Fruit fly (Drosophila melanogaster) whole organism, adult: ENCODE results near the gene CG6168.
A peak's percentile ranks its signal among the peaks of the same experiment; 100 is the strongest.

Experiments
- CG11617 ChIP-seq: fragments of 200-800 bp; sonication (Bioruptor generic); optimal IDR thresholded peaks from 2 replicates; lab custom pipeline; 2017; ENCODE audit warnings: mild to moderate bottlenecking, missing biosample characterization, missing genetic modification reagents, missing genetic modification characterization
- CG12768 ChIP-seq: fragments of 200-800 bp; sonication (Bioruptor generic); optimal IDR thresholded peaks from 2 replicates; lab custom pipeline; 2017; ENCODE audit warnings: missing biosample characterization, missing genetic modification characterization, mild to moderate bottlenecking, moderate library complexity, missing genetic modification reagents
- CG14711 ChIP-seq: fragments of 200-800 bp; sonication (Bioruptor generic); optimal IDR thresholded peaks from 2 replicates; lab custom pipeline; 2018; ENCODE audit warnings: missing biosample characterization, mild to moderate bottlenecking, missing genetic modification characterization, moderate library complexity
- CG1620 ChIP-seq: fragments of 200-800 bp; sonication (Bioruptor generic); optimal IDR thresholded peaks from 2 replicates; lab custom pipeline; 2016; ENCODE audit warnings: missing biosample characterization, missing genetic modification characterization
- CG33017 ChIP-seq: fragments of 200-800 bp; sonication (Bioruptor generic); optimal IDR thresholded peaks from 2 replicates; lab custom pipeline; 2018; ENCODE audit warnings: missing biosample characterization, mild to moderate bottlenecking, missing genetic modification characterization, moderate library complexity
- CG5204 ChIP-seq: fragments of 200-800 bp; sonication (Bioruptor generic); optimal IDR thresholded peaks from 2 replicates; lab custom pipeline; 2016; ENCODE audit warnings: missing biosample characterization, missing genetic modification characterization
- CG7045 ChIP-seq: fragments of 200-800 bp; sonication (Bioruptor generic); optimal IDR thresholded peaks from 2 replicates; lab custom pipeline; 2017; ENCODE audit warnings: missing biosample characterization, mild to moderate bottlenecking, missing genetic modification characterization
- CG7101 ChIP-seq: fragments of 200-800 bp; sonication (Bioruptor generic); optimal IDR thresholded peaks from 2 replicates; lab custom pipeline; 2018; ENCODE audit warnings: missing biosample characterization, mild to moderate bottlenecking, missing genetic modification characterization, moderate library complexity
- Clk ChIP-seq: fragments of 200-800 bp; sonication (Bioruptor generic); optimal IDR thresholded peaks from 2 replicates; lab custom pipeline; 2017; ENCODE audit warnings: missing biosample characterization, missing genetic modification characterization
- Crg-1 ChIP-seq: fragments of 200-800 bp; sonication (Bioruptor generic); optimal IDR thresholded peaks from 2 replicates; lab custom pipeline; 2016; ENCODE audit warnings: missing biosample characterization, missing genetic modification characterization
- Hr96 ChIP-seq: fragments of 200-800 bp; sonication (Bioruptor generic); optimal IDR thresholded peaks from 2 replicates; lab custom pipeline; 2016; ENCODE audit warnings: missing biosample characterization, missing genetic modification characterization
- Mnt ChIP-seq: fragments of 200-800 bp; sonication (Bioruptor generic); optimal IDR thresholded peaks from 2 replicates; lab custom pipeline; 2016; ENCODE audit warnings: missing biosample characterization, mild to moderate bottlenecking, missing genetic modification characterization
- bab1 ChIP-seq: fragments of 200-800 bp; sonication (Bioruptor generic); optimal IDR thresholded peaks from 3 replicates; lab custom pipeline; 2019; ENCODE audit warnings: missing biosample characterization, mild to moderate bottlenecking, missing genetic modification characterization, moderate library complexity
- cic ChIP-seq: fragments of 200-800 bp; sonication (Bioruptor generic); optimal IDR thresholded peaks from 2 replicates; lab custom pipeline; 2017; ENCODE audit warnings: missing biosample characterization, mild to moderate bottlenecking, missing genetic modification characterization, moderate library complexity
- cnc ChIP-seq, 2 experiments: fragments of >200 bp; optimal IDR thresholded peaks; 2 replicates each; lab custom pipeline; 2017
- kay ChIP-seq: fragments of 200-800 bp; sonication (Bioruptor generic); peaks from one replicate; lab custom pipeline; 2016; ENCODE audit warnings: missing biosample characterization, missing genetic modification characterization, borderline replicate concordance
- ovo ChIP-seq: fragments of 200-800 bp; sonication (Bioruptor generic); optimal IDR thresholded peaks from 2 replicates; lab custom pipeline; 2016; ENCODE audit warnings: missing biosample characterization, missing genetic modification characterization
- pad ChIP-seq: fragments of 200-800 bp; sonication (Bioruptor generic); optimal IDR thresholded peaks from 3 replicates; lab custom pipeline; 2017; ENCODE audit warnings: missing biosample characterization, missing genetic modification characterization, mild to moderate bottlenecking, moderate library complexity, missing genetic modification reagents
- tj ChIP-seq: fragments of 200-800 bp; sonication (Bioruptor generic); optimal IDR thresholded peaks from 3 replicates; lab custom pipeline; 2017; ENCODE audit warnings: missing biosample characterization, mild to moderate bottlenecking, missing genetic modification characterization, moderate library complexity
- toe ChIP-seq: fragments of 200-800 bp; sonication (Bioruptor generic); optimal IDR thresholded peaks from 2 replicates; lab custom pipeline; 2016; ENCODE audit warnings: missing biosample characterization, missing genetic modification characterization

The CG6168 gene

DNA sequence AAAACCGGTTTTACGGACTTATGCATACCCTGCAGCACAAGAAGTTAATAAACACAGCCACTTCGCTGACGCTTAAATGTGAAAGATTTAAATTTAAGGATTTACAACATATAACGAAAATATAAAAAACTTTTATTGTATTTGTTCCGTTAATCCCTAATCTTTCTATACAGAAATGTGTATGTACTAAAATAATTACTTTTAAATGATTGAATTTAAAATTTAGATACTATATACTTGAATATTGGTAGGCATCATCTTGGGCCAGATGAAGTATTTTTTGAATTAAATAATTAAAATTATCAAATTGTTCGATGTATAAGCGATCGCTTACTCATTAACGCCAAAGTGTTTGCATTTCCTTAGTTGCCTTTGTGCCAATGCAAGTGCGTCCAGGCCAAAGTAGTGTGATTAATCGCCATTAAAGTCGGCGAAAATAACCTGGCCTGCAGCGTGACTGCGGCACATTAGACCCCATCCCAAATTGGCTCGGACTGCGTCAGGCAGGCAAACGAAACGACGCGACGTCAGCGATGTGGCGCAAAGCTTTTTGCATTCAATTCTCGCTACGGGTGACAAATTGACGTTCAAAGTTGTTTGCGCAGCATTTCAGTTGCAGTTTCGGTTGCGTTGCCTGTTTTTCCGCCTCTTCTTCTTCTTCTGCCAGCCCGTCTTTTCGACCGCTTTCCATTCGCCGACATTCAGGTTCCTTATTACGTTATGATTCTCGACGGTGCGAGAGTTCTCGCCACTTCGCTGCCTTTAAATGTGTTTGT is 23.7 kb downstream of the CG6168 start:
- TF ChIP-seq CG12768 (no peak), CG14711 (tag; lab: Kevin White, UChicago) (peak; percentile 7), toe (GFP tag; lab: Kevin White, UChicago) (no peak), tj (GFP tag; lab: Kevin White, UChicago) (peak; percentile 98), ovo (no peak), cic (GFP tag; lab: Kevin White, UChicago) (no peak), bab1 (no peak), CG1620 (GFP tag; lab: Kevin White, UChicago) (no peak), CG7101 (tag; lab: Kevin White, UChicago) (no peak), kay (peak; percentile 57)

- TF ChIP-seq pad (GFP tag; lab: Kevin White, UChicago) = no peak
- peak; percentile 93 for TF ChIP-seq bab1
- TF ChIP-seq CG5204 = peak; percentile 25
- TF ChIP-seq CG14711 (tag; lab: Kevin White, UChicago) = peak; percentile 86
- peak; percentile 14 for TF ChIP-seq Clk (GFP tag; lab: Kevin White, UChicago)
- TF ChIP-seq CG12768 = peak; percentile 54
- TF ChIP-seq toe (GFP tag; lab: Kevin White, UChicago) = no peak
- peak; percentile 40 for TF ChIP-seq Crg-1 (GFP tag; lab: Kevin White, UChicago)
- peak; percentile 4 for TF ChIP-seq CG33017 (tag; lab: Kevin White, UChicago)
- TF ChIP-seq CG7101 (tag; lab: Kevin White, UChicago) = peak; percentile 77
- peak; percentile 96 for TF ChIP-seq tj (GFP tag; lab: Kevin White, UChicago)
- peak; percentile 29 for TF ChIP-seq CG1620 (GFP tag; lab: Kevin White, UChicago)
- peak; percentile 13 for TF ChIP-seq Hr96 (GFP tag; lab: Kevin White, UChicago)
- TF ChIP-seq cnc (optimal IDR thresholded peaks at IDR 0.05; lab: Kevin White, UChicago) = no peak
- TF ChIP-seq CG11617 = no peak
- peak; percentile 72 for TF ChIP-seq CG7045 (GFP tag; lab: Kevin White, UChicago)
Observed at dm6 chr3L:11296801-11297177, 24.7 kb downstream of the CG6168 start.

DNA sequence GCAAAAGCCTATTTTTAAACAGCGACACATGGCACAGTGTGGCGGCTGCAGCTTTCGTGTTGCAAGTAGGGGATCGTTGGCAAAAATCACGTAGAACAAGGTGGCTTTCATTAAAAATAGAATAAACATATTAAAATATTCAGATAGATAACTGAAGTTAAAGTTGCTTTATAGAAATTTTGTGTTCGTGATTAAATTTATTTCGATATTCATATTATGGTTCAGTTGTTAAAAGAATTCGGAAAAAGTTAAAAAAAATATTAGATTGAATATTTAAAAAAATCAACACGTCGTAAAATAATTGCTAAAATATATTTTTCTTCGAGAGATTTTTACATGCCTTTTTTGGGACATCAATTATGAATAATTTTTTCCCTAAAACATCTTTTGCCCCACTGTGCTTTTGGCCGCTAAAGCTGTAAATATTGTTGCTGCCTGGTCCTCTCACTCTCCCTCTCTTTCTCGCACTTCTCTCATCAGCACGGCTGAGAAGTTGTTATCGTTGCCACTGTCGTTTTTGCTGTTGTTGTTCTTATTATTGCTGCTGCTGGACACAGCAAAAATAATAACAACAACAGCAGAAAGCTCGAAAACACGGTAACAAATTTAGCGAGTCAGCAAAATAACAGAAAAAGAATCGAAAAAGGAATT is 25.2 kb downstream of the CG6168 start:
- no peak for TF ChIP-seq Mnt (GFP tag; lab: Kevin White, UChicago)
- peak; percentile 79 for TF ChIP-seq CG11617
- TF ChIP-seq Crg-1 (GFP tag; lab: Kevin White, UChicago) = no peak
- peak; percentile 44 for TF ChIP-seq pad (GFP tag; lab: Kevin White, UChicago)
- TF ChIP-seq tj (GFP tag; lab: Kevin White, UChicago) = peak; percentile 100
- no peak for TF ChIP-seq cnc (optimal IDR thresholded peaks at IDR 0.05; lab: Kevin White, UChicago)
- TF ChIP-seq CG7101 (tag; lab: Kevin White, UChicago) = peak; percentile 62
- TF ChIP-seq kay = peak; percentile 86
- TF ChIP-seq Hr96 (GFP tag; lab: Kevin White, UChicago) = no peak
- TF ChIP-seq CG7045 (GFP tag; lab: Kevin White, UChicago) = peak; percentile 54
- TF ChIP-seq CG12768 = no peak
- TF ChIP-seq CG14711 (tag; lab: Kevin White, UChicago) = peak; percentile 50
- TF ChIP-seq ovo = no peak
- no peak for TF ChIP-seq CG1620 (GFP tag; lab: Kevin White, UChicago)
- no peak for TF ChIP-seq Clk (GFP tag; lab: Kevin White, UChicago)
- no peak for TF ChIP-seq cic (GFP tag; lab: Kevin White, UChicago)
- no peak for TF ChIP-seq bab1
- TF ChIP-seq CG5204 = peak; percentile 68
- TF ChIP-seq CG33017 (tag; lab: Kevin White, UChicago) = peak; percentile 8
- TF ChIP-seq toe (GFP tag; lab: Kevin White, UChicago) = peak; percentile 31

DNA sequence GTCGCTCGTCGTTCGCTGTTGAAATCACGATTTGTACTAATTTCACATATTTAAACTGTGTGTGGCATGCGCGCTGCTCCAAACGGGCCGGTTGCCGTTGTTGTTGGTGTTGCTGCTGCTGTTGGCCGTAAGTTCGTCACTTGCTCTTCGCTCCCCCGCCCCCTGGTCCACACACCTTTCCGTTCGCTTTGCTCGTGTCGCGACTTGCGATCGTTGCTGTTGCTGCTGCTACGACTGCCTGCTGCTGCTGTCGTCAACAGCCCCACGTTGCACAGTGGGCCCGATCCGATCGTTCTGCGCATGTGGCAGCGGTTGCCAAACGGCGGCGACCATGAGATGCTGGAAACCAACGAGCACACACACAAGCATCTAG is 25.8 kb downstream of the CG6168 start, which contains the start of gene Dyro:
TSS of gene Dyro (minus strand) at position 143 of the 373 bp plus-strand sequence.
- TF ChIP-seq Hr96 (GFP tag; lab: Kevin White, UChicago) (peak; percentile 25), kay (no peak)

DNA sequence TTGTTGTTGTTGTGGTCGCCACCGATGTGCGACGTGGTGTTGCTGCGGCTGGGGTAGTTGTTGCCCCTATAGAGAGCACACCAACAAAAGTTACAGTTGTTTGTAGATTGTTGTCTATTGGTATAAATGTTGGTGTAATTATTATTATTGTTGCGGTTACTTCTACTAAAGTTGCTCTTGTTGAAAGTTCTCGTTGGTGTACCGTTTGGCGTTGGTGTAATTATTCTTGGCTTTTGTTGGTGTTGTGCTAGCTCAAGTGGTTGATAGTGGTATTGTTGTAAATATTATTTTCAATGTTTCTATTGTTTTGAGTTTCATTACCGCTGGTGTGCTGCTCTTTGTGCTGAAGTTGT is 26.4 kb downstream of the CG6168 start:
- TF ChIP-seq kay = peak; percentile 43
- peak; percentile 2 for TF ChIP-seq bab1
- TF ChIP-seq cic (GFP tag; lab: Kevin White, UChicago) = no peak
- TF ChIP-seq CG14711 (tag; lab: Kevin White, UChicago) = no peak
- no peak for TF ChIP-seq cnc (optimal IDR thresholded peaks at IDR 0.05; lab: Kevin White, UChicago)
- no peak for TF ChIP-seq pad (GFP tag; lab: Kevin White, UChicago)
- TF ChIP-seq tj (GFP tag; lab: Kevin White, UChicago) = no peak
- no peak for TF ChIP-seq Clk (GFP tag; lab: Kevin White, UChicago)

dm6 chr3L:11294496-11295163 is 26.9 kb downstream of the CG6168 start:
- TF ChIP-seq Crg-1 (GFP tag; lab: Kevin White, UChicago) = no peak
- no peak for TF ChIP-seq CG11617
- TF ChIP-seq tj (GFP tag; lab: Kevin White, UChicago) = peak; percentile 29
- peak; percentile 56 for TF ChIP-seq CG12768
- no peak for TF ChIP-seq CG7101 (tag; lab: Kevin White, UChicago)
- peak; percentile 39 for TF ChIP-seq cic (GFP tag; lab: Kevin White, UChicago)
- no peak for TF ChIP-seq CG1620 (GFP tag; lab: Kevin White, UChicago)
- no peak for TF ChIP-seq pad (GFP tag; lab: Kevin White, UChicago)
- TF ChIP-seq CG7045 (GFP tag; lab: Kevin White, UChicago) = no peak
